Worm (Caenorhabditis elegans) whole organism, late embryonic: ENCODE measurements around the gene F01F1.11.

Experiments used
- ama-1 ChIP-seq: fragments of 150-350 bp; optimal IDR thresholded peaks from 2 replicates; lab custom pipeline; 2014
- ceh-22 ChIP-seq: sonication (generic microtip); optimal IDR thresholded peaks from 2 replicates; lab custom pipeline; 2017; ENCODE audit warnings: missing biosample characterization, missing genetic modification characterization
- dmd-4 ChIP-seq: sonication (generic microtip); optimal IDR thresholded peaks from 2 replicates; lab custom pipeline; 2016; ENCODE audit warnings: borderline replicate concordance, missing genetic modification characterization, missing compliant biosample characterization
- dve-1 ChIP-seq: sonication (generic microtip); optimal IDR thresholded peaks from 2 replicates; lab custom pipeline; 2017; ENCODE audit warnings: antibody characterized with exemption, mild to moderate bottlenecking, missing genetic modification characterization, missing compliant biosample characterization
- pha-4 ChIP-seq: fragments of 150-350 bp; optimal IDR thresholded peaks from 2 replicates; lab custom pipeline; 2018; ENCODE audit warnings: missing biosample characterization, missing genetic modification reagents, missing genetic modification characterization
- pqm-1 ChIP-seq: sonication (generic microtip); optimal IDR thresholded peaks from 2 replicates; lab custom pipeline; 2016; ENCODE audit warnings: missing genetic modification characterization, missing compliant biosample characterization
- sdc-2 ChIP-seq: sonication (generic microtip); optimal IDR thresholded peaks from 2 replicates; lab custom pipeline; 2016; ENCODE audit warnings: missing genotype, missing genetic modification characterization, missing compliant biosample characterization
- tbx-2 ChIP-seq: sonication (generic microtip); optimal IDR thresholded peaks from 2 replicates; lab custom pipeline; 2016; ENCODE audit warnings: missing genetic modification characterization, missing compliant biosample characterization

DNA sequence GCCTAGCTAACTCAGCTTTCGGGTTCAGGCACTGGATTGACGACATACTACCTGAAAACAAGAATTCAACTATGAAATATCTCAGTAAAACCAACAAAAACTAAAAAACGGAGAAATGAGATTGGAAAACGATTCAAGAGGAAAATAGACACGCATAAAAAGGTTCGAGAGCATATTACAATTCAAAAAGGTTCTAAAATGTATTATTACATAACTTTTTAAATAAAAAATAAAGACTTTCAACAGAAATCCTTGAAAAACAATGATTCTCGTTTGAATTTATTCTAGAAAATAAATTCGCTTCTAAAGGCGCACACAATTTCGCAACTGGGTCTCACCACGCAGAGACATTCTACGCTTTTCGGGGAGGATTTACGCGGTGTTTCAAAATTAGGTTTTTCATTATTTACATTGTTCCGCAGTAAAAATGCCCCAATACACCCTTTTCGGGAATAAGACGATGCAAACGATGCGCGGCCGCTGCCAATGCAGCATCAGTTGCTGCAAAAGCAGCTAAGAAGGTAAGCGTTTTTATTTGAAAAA is 16.0 kb downstream of the F01F1.11 start, which contains the start of the genes cct-6 and alh-9:
- TF ChIP-seq pqm-1 (tag; lab: Kevin White, UChicago) (no peak), tbx-2 (tag; lab: Kevin White, UChicago) (peak; percentile 19), ama-1 (lab: Kevin White, UChicago) (no peak), dmd-4 (tag; lab: Kevin White, UChicago) (no peak), dve-1 (peak; percentile 64), ceh-22 (tag; lab: Kevin White, UChicago) (no peak), sdc-2 (tag; lab: Kevin White, UChicago) (no peak), pha-4 (tag; lab: Kevin White, UChicago) (no peak)
